Fruit fly (Drosophila melanogaster) whole organism, embryonic: ENCODE measurements around the gene Vajk2.

Experiments used
- CG11085 ChIP-seq: fragments of 200-800 bp; sonication (Bioruptor generic); IDR thresholded peaks from 2 replicates; pipeline ENCODE4 v1.3.6; 2022; ENCODE audit warnings: missing biosample characterization, missing genetic modification characterization
- CG11695 ChIP-seq: fragments of 200-800 bp; sonication (Bioruptor generic); IDR thresholded peaks from 3 replicates; pipeline ENCODE4 v1.3.6; 2022; ENCODE audit warnings: missing biosample characterization, missing genetic modification characterization
- CG12659 ChIP-seq: fragments of 200-800 bp; sonication (Bioruptor generic); optimal IDR thresholded peaks from 3 replicates; lab custom pipeline; 2017; ENCODE audit warnings: mild to moderate bottlenecking, missing biosample characterization, missing genetic modification reagents, missing genetic modification characterization
- CG17186 ChIP-seq: fragments of 200-800 bp; sonication (Bioruptor generic); optimal IDR thresholded peaks from 3 replicates; lab custom pipeline; 2017; ENCODE audit warnings: missing biosample characterization, missing genetic modification reagents, missing genetic modification characterization
- CG2129 ChIP-seq: fragments of 200-800 bp; sonication (Bioruptor generic); IDR thresholded peaks from 2 replicates; pipeline ENCODE4 v1.3.6; 2022; ENCODE audit warnings: missing biosample characterization, missing genetic modification characterization; ENCODE audit not compliant: partially characterized antibody
- CG31365 ChIP-seq: fragments of 200-800 bp; sonication (Bioruptor generic); optimal IDR thresholded peaks from 2 replicates; lab custom pipeline; 2018; ENCODE audit warnings: missing biosample characterization, mild to moderate bottlenecking, missing genetic modification characterization
- CG7271 ChIP-seq: fragments of 200-800 bp; sonication (Bioruptor generic); optimal IDR thresholded peaks from 2 replicates; lab custom pipeline; 2018; ENCODE audit warnings: missing biosample characterization, mild to moderate bottlenecking, missing genetic modification characterization, moderate library complexity
- CG8478 ChIP-seq: fragments of >200 bp; optimal IDR thresholded peaks from 2 replicates; lab custom pipeline; 2018
- Dfd ChIP-seq, 2 experiments: fragments of >200 bp; optimal IDR thresholded peaks; 2 replicates each; lab custom pipeline; 2017; ENCODE audit warnings: missing biosample characterization in 2 of 2, missing genetic modification characterization in 2 of 2
- Hey ChIP-seq: fragments of 200-800 bp; sonication (Bioruptor generic); optimal IDR thresholded peaks from 3 replicates; lab custom pipeline; 2018; ENCODE audit warnings: missing biosample characterization, mild to moderate bottlenecking, missing genetic modification characterization
- sd ChIP-seq: fragments of 200-800 bp; sonication (Bioruptor generic); optimal IDR thresholded peaks from 3 replicates; lab custom pipeline; 2018; ENCODE audit warnings: missing biosample characterization, mild to moderate bottlenecking, missing genetic modification characterization, moderate library complexity

DNA sequence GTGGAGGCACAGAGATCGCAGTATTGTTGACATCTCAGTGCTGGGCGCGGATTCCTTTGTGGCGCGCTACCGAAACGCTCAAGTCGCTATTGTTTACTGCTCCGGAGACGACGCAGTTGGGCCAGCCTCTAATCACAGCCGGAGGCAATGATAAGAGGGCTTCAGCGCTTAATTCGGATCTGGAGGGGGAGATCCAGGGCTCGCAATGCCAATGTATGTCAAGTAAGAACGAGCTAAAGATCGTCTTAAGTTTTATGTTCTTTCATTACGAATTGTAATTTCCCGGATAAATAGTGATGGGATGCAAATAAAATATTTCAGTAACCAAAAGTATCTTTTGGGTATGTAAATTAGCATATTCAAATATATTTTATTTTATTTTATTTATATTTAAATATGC is 35.4 kb upstream of the Vajk2 start, which contains the start of the genes NimB4 and NimB5:
- TF ChIP-seq CG8478 (lab: Kevin White, UChicago) (no peak), CG11695 (GFP tag; lab: Robert Waterston, UW) (no peak), CG7271 (tag; lab: Kevin White, UChicago) (no peak), sd (tag; lab: Kevin White, UChicago) (no peak), Hey (tag; lab: Kevin White, UChicago) (no peak), CG12659 (GFP tag; lab: Kevin White, UChicago) (no peak), CG11085 (no peak; the same call in 1 of the 2 replicates), CG31365 (no peak), CG17186 (GFP tag; lab: Kevin White, UChicago) (no peak), CG2129 (GFP tag; lab: Robert Waterston, UW) (no peak), Dfd (GFP tag; optimal IDR thresholded peaks at IDR 0.05; lab: Kevin White, UChicago) (no peak)
